Worm (Caenorhabditis elegans) whole organism, late embryonic: ENCODE results near the gene F37B12.1.

Experiments
- C08G9.2 ChIP-seq: sonication (generic microtip); optimal IDR thresholded peaks from 2 replicates; lab custom pipeline; 2016; ENCODE audit warnings: mild to moderate bottlenecking, missing genetic modification characterization, moderate library complexity, missing compliant biosample characterization
- C38D4.7 ChIP-seq: fragments of 200-800 bp; sonication (Bioruptor generic); optimal IDR thresholded peaks from 2 replicates; lab custom pipeline; 2018; ENCODE audit warnings: mild to moderate bottlenecking, missing genetic modification characterization, moderate library complexity, missing compliant biosample characterization
- F13H6.1 ChIP-seq: sonication (generic microtip); optimal IDR thresholded peaks from 2 replicates; lab custom pipeline; 2016; ENCODE audit warnings: missing genetic modification characterization, missing compliant biosample characterization
- K02D7.2 ChIP-seq: sonication (generic microtip); optimal IDR thresholded peaks from 2 replicates; lab custom pipeline; 2017; ENCODE audit warnings: mild to moderate bottlenecking, missing genetic modification characterization, missing compliant biosample characterization
- K09A11.1 ChIP-seq: sonication (generic microtip); optimal IDR thresholded peaks from 2 replicates; lab custom pipeline; 2017; ENCODE audit warnings: antibody characterized with exemption, mild to moderate bottlenecking, missing genetic modification characterization, missing compliant biosample characterization; ENCODE audit not compliant: insufficient read depth
- T23F11.4 ChIP-seq: fragments of 200-800 bp; sonication (Bioruptor generic); optimal IDR thresholded peaks from 2 replicates; lab custom pipeline; 2018; ENCODE audit warnings: mild to moderate bottlenecking, missing genetic modification characterization, missing compliant biosample characterization
- ahr-1 ChIP-seq: sonication (generic microtip); optimal IDR thresholded peaks from 2 replicates; lab custom pipeline; 2016; ENCODE audit warnings: missing genetic modification characterization, missing compliant biosample characterization
- ama-1 ChIP-seq: fragments of 150-350 bp; optimal IDR thresholded peaks from 2 replicates; lab custom pipeline; 2014
- ceh-18 ChIP-seq: sonication (generic microtip); optimal IDR thresholded peaks from 2 replicates; lab custom pipeline; 2016; ENCODE audit warnings: missing genetic modification characterization, missing compliant biosample characterization
- ceh-19 ChIP-seq: fragments of 200-800 bp; sonication (Bioruptor generic); optimal IDR thresholded peaks from 2 replicates; lab custom pipeline; 2018; ENCODE audit warnings: mild to moderate bottlenecking, missing genetic modification characterization, missing compliant biosample characterization
- ceh-2 ChIP-seq: sonication (generic microtip); optimal IDR thresholded peaks from 2 replicates; lab custom pipeline; 2016; ENCODE audit warnings: missing genotype, missing genetic modification characterization, missing compliant biosample characterization
- ceh-22 ChIP-seq: sonication (generic microtip); optimal IDR thresholded peaks from 2 replicates; lab custom pipeline; 2017; ENCODE audit warnings: missing biosample characterization, missing genetic modification characterization
- ceh-24 ChIP-seq: sonication (generic microtip); optimal IDR thresholded peaks from 2 replicates; lab custom pipeline; 2016; ENCODE audit warnings: mild to moderate bottlenecking, missing genetic modification characterization, missing compliant biosample characterization
- ceh-30 ChIP-seq: fragments of 150-350 bp; optimal IDR thresholded peaks from 2 replicates; lab custom pipeline; 2014; ENCODE audit warnings: missing biosample characterization, missing genetic modification characterization
- ceh-31 ChIP-seq: sonication (generic microtip); optimal IDR thresholded peaks from 2 replicates; lab custom pipeline; 2016; ENCODE audit warnings: missing genetic modification characterization, missing compliant biosample characterization
- ceh-34 ChIP-seq: sonication (generic microtip); optimal IDR thresholded peaks from 2 replicates; lab custom pipeline; 2016; ENCODE audit warnings: mild to moderate bottlenecking, missing genetic modification characterization, missing compliant biosample characterization
- ceh-45 ChIP-seq: fragments of 200-800 bp; sonication (Bioruptor generic); IDR thresholded peaks from 2 replicates; pipeline ENCODE4 v1.3.6; 2022; ENCODE audit warnings: missing genetic modification reagents, missing genetic modification characterization, missing compliant biosample characterization
- ceh-6 ChIP-seq: fragments of 200-800 bp; sonication (Bioruptor generic); optimal IDR thresholded peaks from 2 replicates; lab custom pipeline; 2018; ENCODE audit warnings: mild to moderate bottlenecking, missing genetic modification characterization, missing compliant biosample characterization
- ceh-9 ChIP-seq: sonication (generic microtip); optimal IDR thresholded peaks from 2 replicates; lab custom pipeline; 2016; ENCODE audit warnings: mild to moderate bottlenecking, missing genetic modification characterization, inconsistent platforms, missing compliant biosample characterization
- che-1 ChIP-seq: sonication (generic microtip); optimal IDR thresholded peaks from 2 replicates; lab custom pipeline; 2016; ENCODE audit warnings: mild to moderate bottlenecking, missing genetic modification characterization, missing compliant biosample characterization
- fax-1 ChIP-seq: sonication (generic microtip); optimal IDR thresholded peaks from 2 replicates; lab custom pipeline; 2016; ENCODE audit warnings: missing genotype, missing genetic modification characterization, missing compliant biosample characterization
- fkh-10 ChIP-seq: fragments of 150-350 bp; optimal IDR thresholded peaks from 2 replicates; lab custom pipeline; 2014; ENCODE audit warnings: missing biosample characterization, missing genetic modification reagents, missing genetic modification characterization
- fkh-6 ChIP-seq: sonication (generic microtip); optimal IDR thresholded peaks from 2 replicates; lab custom pipeline; 2016; ENCODE audit warnings: missing genetic modification characterization, missing compliant biosample characterization
- gmeb-2 ChIP-seq: sonication (generic microtip); optimal IDR thresholded peaks from 2 replicates; lab custom pipeline; 2016; ENCODE audit warnings: missing genetic modification characterization, inconsistent platforms, missing compliant biosample characterization
- hlh-13 ChIP-seq: fragments of 200-800 bp; sonication (Bioruptor generic); optimal IDR thresholded peaks from 2 replicates; lab custom pipeline; 2018; ENCODE audit warnings: mild to moderate bottlenecking, missing genetic modification characterization, missing compliant biosample characterization
- hlh-15 ChIP-seq: sonication (generic microtip); optimal IDR thresholded peaks from 2 replicates; lab custom pipeline; 2016; ENCODE audit warnings: missing genetic modification characterization, missing compliant biosample characterization
- hlh-30 ChIP-seq: sonication (generic microtip); optimal IDR thresholded peaks from 2 replicates; lab custom pipeline; 2017; ENCODE audit warnings: antibody characterized with exemption, missing genetic modification characterization, missing compliant biosample characterization; ENCODE audit not compliant: insufficient read depth
- hlh-6 ChIP-seq: sonication (generic microtip); optimal IDR thresholded peaks from 2 replicates; lab custom pipeline; 2016; ENCODE audit warnings: missing genotype, missing genetic modification characterization, missing compliant biosample characterization
- hlh-8 ChIP-seq: sonication (generic microtip); optimal IDR thresholded peaks from 2 replicates; lab custom pipeline; 2016; ENCODE audit warnings: missing genotype, missing genetic modification characterization, missing compliant biosample characterization
- lim-6 ChIP-seq: sonication (generic microtip); optimal IDR thresholded peaks from 2 replicates; lab custom pipeline; 2016; ENCODE audit warnings: missing genetic modification characterization, missing compliant biosample characterization
- lin-11 ChIP-seq: fragments of 200-800 bp; sonication (Bioruptor generic); optimal IDR thresholded peaks from 2 replicates; lab custom pipeline; 2018; ENCODE audit warnings: mild to moderate bottlenecking, missing genetic modification characterization, missing compliant biosample characterization
- madf-2 ChIP-seq: sonication (generic microtip); optimal IDR thresholded peaks from 2 replicates; lab custom pipeline; 2017; ENCODE audit warnings: missing genetic modification characterization, missing compliant biosample characterization
- mec-3 ChIP-seq: sonication (generic microtip); optimal IDR thresholded peaks from 2 replicates; lab custom pipeline; 2016; ENCODE audit warnings: borderline replicate concordance, missing genetic modification characterization, missing compliant biosample characterization
- nfya-1 ChIP-seq: sonication (generic microtip); optimal IDR thresholded peaks from 2 replicates; lab custom pipeline; 2017; ENCODE audit warnings: missing genetic modification characterization, mild to moderate bottlenecking, missing compliant biosample characterization, antibody characterized with exemption, moderate library complexity
- npax-4 ChIP-seq: sonication (generic microtip); optimal IDR thresholded peaks from 2 replicates; lab custom pipeline; 2016; ENCODE audit warnings: missing genetic modification characterization, missing compliant biosample characterization
- odd-2 ChIP-seq: sonication (generic microtip); optimal IDR thresholded peaks from 2 replicates; lab custom pipeline; 2017; ENCODE audit warnings: antibody characterized with exemption, mild to moderate bottlenecking, missing genetic modification characterization, missing compliant biosample characterization
- pag-3 ChIP-seq: sonication (generic microtip); optimal IDR thresholded peaks from 2 replicates; lab custom pipeline; 2016; ENCODE audit warnings: missing compliant biosample characterization, missing genetic modification characterization, borderline replicate concordance
- pat-9 ChIP-seq: fragments of 200-800 bp; sonication (Bioruptor generic); optimal IDR thresholded peaks from 2 replicates; lab custom pipeline; 2018; ENCODE audit warnings: mild to moderate bottlenecking, missing genetic modification characterization, moderate library complexity, missing compliant biosample characterization
- pax-1 ChIP-seq: fragments of 150-350 bp; optimal IDR thresholded peaks from 2 replicates; lab custom pipeline; 2014; ENCODE audit warnings: missing biosample characterization, missing genetic modification characterization
- pha-2 ChIP-seq: sonication (generic microtip); optimal IDR thresholded peaks from 2 replicates; lab custom pipeline; 2017; ENCODE audit warnings: mild to moderate bottlenecking, missing genetic modification characterization, missing compliant biosample characterization
- pqm-1 ChIP-seq: sonication (generic microtip); optimal IDR thresholded peaks from 2 replicates; lab custom pipeline; 2016; ENCODE audit warnings: missing genetic modification characterization, missing compliant biosample characterization
- sdc-2 ChIP-seq: sonication (generic microtip); optimal IDR thresholded peaks from 2 replicates; lab custom pipeline; 2016; ENCODE audit warnings: missing genotype, missing genetic modification characterization, missing compliant biosample characterization
- sox-4 ChIP-seq: sonication (generic microtip); optimal IDR thresholded peaks from 2 replicates; lab custom pipeline; 2017; ENCODE audit warnings: mild to moderate bottlenecking, missing genetic modification characterization, inconsistent platforms, missing compliant biosample characterization
- syd-9 ChIP-seq: sonication (generic microtip); optimal IDR thresholded peaks from 2 replicates; lab custom pipeline; 2016; ENCODE audit warnings: mild to moderate bottlenecking, missing genetic modification characterization, moderate library complexity, missing compliant biosample characterization
- unc-3 ChIP-seq, 2 experiments: fragments of 200-800 bp in 1 of 2; sonication (Bioruptor generic) in 1 of 2; sonication (generic microtip) in 1 of 2; conservative IDR thresholded peaks in 1 of 2; optimal IDR thresholded peaks in 1 of 2; 2 replicates each; pipeline versions ENCODE4 v1.3.6 to Lab custom; 2016 to 2022; ENCODE audit warnings: missing compliant biosample characterization in 2 of 2, missing genetic modification characterization in 2 of 2, missing genetic modification reagents in 1 of 2
- unc-42 ChIP-seq: sonication (generic microtip); optimal IDR thresholded peaks from 2 replicates; lab custom pipeline; 2016; ENCODE audit warnings: missing genotype, missing genetic modification characterization, missing compliant biosample characterization
- unc-55 ChIP-seq: sonication (generic microtip); optimal IDR thresholded peaks from 2 replicates; lab custom pipeline; 2017; ENCODE audit warnings: missing biosample characterization, missing genetic modification reagents, missing genetic modification characterization
- zip-5 ChIP-seq: sonication (generic microtip); optimal IDR thresholded peaks from 2 replicates; lab custom pipeline; 2016; ENCODE audit warnings: missing genetic modification characterization, missing compliant biosample characterization
- ztf-16 ChIP-seq: sonication (generic microtip); optimal IDR thresholded peaks from 2 replicates; lab custom pipeline; 2017; ENCODE audit warnings: missing genetic modification characterization, missing compliant biosample characterization

Gene F37B12.1

DNA sequence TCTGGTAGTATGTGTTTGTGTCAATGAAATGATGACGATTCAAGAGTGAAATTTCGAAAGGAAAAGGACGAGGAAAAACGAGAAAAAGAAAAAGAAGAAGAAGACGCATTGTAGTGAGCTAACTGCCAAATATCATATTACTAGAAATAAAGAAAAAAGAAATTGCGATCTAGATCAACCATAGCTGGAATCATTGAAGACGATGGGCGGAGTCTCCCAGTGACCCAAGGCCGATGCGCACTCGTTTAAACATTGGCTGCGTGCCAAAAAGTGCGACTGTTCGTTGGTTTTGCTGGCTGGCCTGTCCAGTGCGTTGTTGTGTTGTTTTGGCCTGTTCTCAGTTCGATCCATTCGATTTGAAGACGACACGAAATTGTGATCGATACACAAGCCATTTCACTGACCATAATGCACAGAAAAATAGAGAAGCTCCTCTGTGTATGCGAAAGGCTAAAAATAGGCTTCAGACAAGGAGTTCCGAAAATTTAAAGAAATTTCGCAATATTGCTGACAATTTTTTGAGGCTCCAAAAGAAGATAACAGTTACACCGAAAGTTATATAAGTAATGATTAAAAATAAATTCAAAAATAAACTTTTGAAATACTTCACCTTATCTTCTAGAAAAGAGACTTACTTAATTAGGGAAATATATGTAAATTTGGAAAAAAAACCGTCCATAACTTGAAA is 33.3 kb upstream of the F37B12.1 start:
- TF ChIP-seq odd-2 (tag; lab: Kevin White, UChicago), result no peak
- TF ChIP-seq che-1, result no peak

DNA sequence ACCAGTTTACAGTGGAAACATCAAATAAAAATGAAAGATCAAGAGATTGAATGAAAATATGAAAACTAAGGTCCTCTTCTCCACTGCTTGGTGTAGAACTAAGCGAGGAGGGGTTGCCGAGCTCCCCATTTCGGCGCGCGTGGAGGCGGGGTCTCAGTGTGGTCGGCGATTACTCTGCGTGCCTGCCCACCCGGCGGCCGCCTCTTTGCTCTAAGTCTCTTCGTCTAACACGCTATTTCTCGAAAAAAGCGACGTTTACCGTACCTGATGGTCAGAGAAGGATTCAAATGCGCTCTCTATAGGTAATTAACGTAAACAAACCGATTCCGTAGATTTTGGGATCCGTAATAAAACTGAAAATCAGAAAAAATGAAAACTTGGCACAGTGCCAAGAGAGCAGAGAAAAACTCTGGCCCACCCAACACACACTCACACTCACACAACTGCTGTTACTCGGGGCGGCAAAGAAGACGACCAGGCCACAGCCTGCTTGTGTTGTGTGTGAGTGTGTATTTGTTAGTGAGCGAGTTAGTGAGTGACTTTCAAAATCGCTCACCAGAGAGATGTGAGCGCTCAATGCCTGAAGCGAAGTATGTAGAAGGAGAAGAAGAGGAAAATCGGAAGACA is 32.6 kb upstream of the F37B12.1 start:
- TF ChIP-seq ceh-6 (GFP tag; lab: Kevin White, UChicago) (no peak), T23F11.4 (GFP tag; lab: Kevin White, UChicago) (peak; percentile 14), ceh-9 (tag; lab: Kevin White, UChicago) (no peak), C38D4.7 (GFP tag; lab: Kevin White, UChicago) (no peak), pha-2 (tag; lab: Kevin White, UChicago) (no peak), lin-11 (tag; lab: Kevin White, UChicago) (no peak), ceh-45 (no peak), C08G9.2 (no peak), lim-6 (tag; lab: Kevin White, UChicago) (no peak), ama-1 (no peak), pqm-1 (tag; lab: Kevin White, UChicago) (peak; percentile 25), unc-42 (peak; percentile 60), fkh-6 (tag; lab: Kevin White, UChicago) (no peak), nfya-1 (tag; lab: Kevin White, UChicago) (peak; percentile 68), zip-5 (no peak), pag-3 (tag; lab: Kevin White, UChicago) (no peak), ceh-19 (GFP tag; lab: Kevin White, UChicago) (no peak), ceh-22 (tag; lab: Kevin White, UChicago) (no peak), hlh-15 (tag; lab: Kevin White, UChicago) (no peak), mec-3 (no peak), fax-1 (tag; lab: Kevin White, UChicago) (no peak), odd-2 (tag; lab: Kevin White, UChicago) (no peak), F13H6.1 (tag; lab: Kevin White, UChicago) (no peak), unc-3 (GFP tag; conservative IDR thresholded peaks at IDR 0.05; lab: Robert Waterston, UW) (no peak), unc-3 (tag; optimal IDR thresholded peaks at IDR 0.05; lab: Kevin White, UChicago) (no peak), hlh-13 (GFP tag; lab: Kevin White, UChicago) (no peak), sdc-2 (tag; lab: Kevin White, UChicago) (peak; percentile 38), hlh-8 (tag; lab: Kevin White, UChicago) (peak; percentile 22), ceh-2 (peak; percentile 14), ceh-24 (tag; lab: Kevin White, UChicago) (no peak), madf-2 (tag; lab: Kevin White, UChicago) (no peak), ceh-34 (tag; lab: Kevin White, UChicago) (peak; percentile 74), fkh-10 (GFP tag; lab: Kevin White, UChicago) (no peak), ahr-1 (tag; lab: Kevin White, UChicago) (no peak), sox-4 (tag; lab: Kevin White, UChicago) (no peak), ceh-30 (tag; lab: Kevin White, UChicago) (no peak), hlh-30 (tag; lab: Kevin White, UChicago) (no peak), gmeb-2 (tag; lab: Kevin White, UChicago) (no peak), ztf-16 (tag; lab: Kevin White, UChicago) (no peak), ceh-31 (peak; percentile 68), syd-9 (tag; lab: Kevin White, UChicago) (no peak), hlh-6 (tag; lab: Kevin White, UChicago) (peak; percentile 3), K09A11.1 (tag; lab: Kevin White, UChicago) (peak; percentile 1), ceh-18 (tag; lab: Kevin White, UChicago) (peak; percentile 71), pax-1 (tag; lab: Kevin White, UChicago) (no peak), pat-9 (tag; lab: Kevin White, UChicago) (no peak), unc-55 (GFP tag; lab: Kevin White, UChicago) (peak; percentile 9), K02D7.2 (tag; lab: Kevin White, UChicago) (no peak), npax-4 (tag; lab: Kevin White, UChicago) (no peak)
